Fruit fly (Drosophila melanogaster) whole organism, embryonic: ENCODE data around the gene CG32333.

Experiments
- B-H2 ChIP-seq: fragments of 200-800 bp; sonication (Bioruptor generic); optimal IDR thresholded peaks from 2 replicates; lab custom pipeline; 2018; ENCODE audit warnings: missing biosample characterization, mild to moderate bottlenecking, missing genetic modification characterization
- CG1024 ChIP-seq: fragments of 200-800 bp; sonication (Bioruptor generic); IDR thresholded peaks from 2 replicates; pipeline ENCODE4 v1.3.6; 2022; ENCODE audit warnings: missing biosample characterization, missing genetic modification characterization
- CG11093 ChIP-seq: fragments of 200-800 bp; sonication (Bioruptor generic); IDR thresholded peaks from 3 replicates; pipeline ENCODE4 v1.3.6; 2022; ENCODE audit warnings: missing biosample characterization, missing genetic modification characterization
- CG11247 ChIP-seq: fragments of 200-800 bp; sonication (Bioruptor generic); IDR thresholded peaks from 2 replicates; pipeline ENCODE4 v1.3.6; 2022; ENCODE audit warnings: missing biosample characterization, missing genetic modification characterization
- CG11723 ChIP-seq: fragments of 200-800 bp; sonication (Bioruptor generic); optimal IDR thresholded peaks from 2 replicates; lab custom pipeline; 2017; ENCODE audit warnings: missing biosample characterization, mild to moderate bottlenecking, missing genetic modification characterization
- CG12071 ChIP-seq: fragments of 200-800 bp; sonication (Bioruptor generic); optimal IDR thresholded peaks from 3 replicates; lab custom pipeline; 2018; ENCODE audit warnings: missing biosample characterization, mild to moderate bottlenecking, missing genetic modification characterization
- CG12391 ChIP-seq: fragments of 200-800 bp; sonication (Bioruptor generic); optimal IDR thresholded peaks from 3 replicates; lab custom pipeline; 2018; ENCODE audit warnings: missing biosample characterization, mild to moderate bottlenecking, missing genetic modification characterization, moderate library complexity
- CG12744 ChIP-seq: fragments of 200-800 bp; sonication (Bioruptor generic); optimal IDR thresholded peaks from 2 replicates; lab custom pipeline; 2016; ENCODE audit warnings: missing biosample characterization, missing genetic modification characterization
- CG13894 ChIP-seq: fragments of 200-800 bp; sonication (Bioruptor generic); optimal IDR thresholded peaks from 3 replicates; lab custom pipeline; 2018; ENCODE audit warnings: missing biosample characterization, mild to moderate bottlenecking, missing genetic modification characterization, moderate library complexity
- CG17612 ChIP-seq: fragments of 200-800 bp; sonication (Bioruptor generic); IDR thresholded peaks from 2 replicates; pipeline ENCODE4 v1.3.6; 2022; ENCODE audit warnings: missing biosample characterization, missing genetic modification characterization
- CG17912 ChIP-seq: fragments of 200-800 bp; sonication (Bioruptor generic); optimal IDR thresholded peaks from 2 replicates; lab custom pipeline; 2018; ENCODE audit warnings: missing biosample characterization, mild to moderate bottlenecking, missing genetic modification characterization
- CG32767 ChIP-seq: fragments of 200-800 bp; sonication (Bioruptor generic); IDR thresholded peaks from 2 replicates; pipeline ENCODE4 v1.3.6; 2022; ENCODE audit warnings: missing biosample characterization, missing genetic modification characterization
- CG3838 ChIP-seq: fragments of 200-800 bp; sonication (Bioruptor generic); optimal IDR thresholded peaks from 3 replicates; lab custom pipeline; 2016; ENCODE audit warnings: missing biosample characterization, missing genetic modification characterization
- CG4404 ChIP-seq: fragments of 200-800 bp; sonication (Bioruptor generic); IDR thresholded peaks from 2 replicates; pipeline ENCODE4 v1.3.6; 2022; ENCODE audit warnings: missing biosample characterization, missing genetic modification characterization
- CG4854 ChIP-seq: fragments of 200-800 bp; sonication (Bioruptor generic); optimal IDR thresholded peaks from 2 replicates; lab custom pipeline; 2016; ENCODE audit warnings: missing biosample characterization, missing genetic modification characterization, inconsistent platforms
- CG7963 ChIP-seq: fragments of 200-800 bp; sonication (Bioruptor generic); IDR thresholded peaks from 3 replicates; pipeline ENCODE4 v1.3.6; 2022; ENCODE audit warnings: missing biosample characterization, missing genetic modification characterization; ENCODE audit not compliant: partially characterized antibody
- CG8388 ChIP-seq: fragments of 200-800 bp; sonication (Bioruptor generic); optimal IDR thresholded peaks from 2 replicates; lab custom pipeline; 2019; ENCODE audit warnings: missing biosample characterization, mild to moderate bottlenecking, missing genetic modification characterization, moderate library complexity
- CG9437 ChIP-seq: fragments of 200-800 bp; sonication (Bioruptor generic); optimal IDR thresholded peaks from 2 replicates; lab custom pipeline; 2018; ENCODE audit warnings: missing biosample characterization, mild to moderate bottlenecking, missing genetic modification characterization
- CG9609 ChIP-seq: fragments of 200-800 bp; sonication (Bioruptor generic); optimal IDR thresholded peaks from 3 replicates; lab custom pipeline; 2016; ENCODE audit warnings: missing biosample characterization, missing genetic modification characterization
- CG9932 ChIP-seq: fragments of 200-800 bp; sonication (Bioruptor generic); IDR thresholded peaks from 2 replicates; pipeline ENCODE4 v1.3.6; 2022; ENCODE audit warnings: missing biosample characterization, missing genetic modification characterization
- Dek ChIP-seq: fragments of 200-800 bp; sonication (Bioruptor generic); optimal IDR thresholded peaks from 3 replicates; lab custom pipeline; 2019; ENCODE audit warnings: missing biosample characterization, mild to moderate bottlenecking, missing genetic modification characterization, moderate library complexity
- Dfd ChIP-seq, 2 experiments: fragments of >200 bp; optimal IDR thresholded peaks; 2 replicates each; lab custom pipeline; 2017; ENCODE audit warnings: missing biosample characterization in 2 of 2, missing genetic modification characterization in 2 of 2
- Dp ChIP-seq: fragments of 200-800 bp; sonication (Bioruptor generic); optimal IDR thresholded peaks from 2 replicates; lab custom pipeline; 2018; ENCODE audit warnings: missing biosample characterization, mild to moderate bottlenecking, missing genetic modification characterization, moderate library complexity
- E2f1 ChIP-seq: fragments of 200-800 bp; sonication (Bioruptor generic); IDR thresholded peaks from 2 replicates; pipeline ENCODE4 v1.3.6; 2022; ENCODE audit warnings: missing biosample characterization, missing genetic modification characterization
- ERR ChIP-seq: fragments of 200-800 bp; sonication (Bioruptor generic); optimal IDR thresholded peaks from 2 replicates; lab custom pipeline; 2016; ENCODE audit warnings: missing biosample characterization, missing genetic modification characterization
- HHEX ChIP-seq: fragments of 200-800 bp; sonication (Bioruptor generic); optimal IDR thresholded peaks from 3 replicates; lab custom pipeline; 2017; ENCODE audit warnings: missing biosample characterization, mild to moderate bottlenecking, missing genetic modification characterization, missing genetic modification reagents
- HLHmδ ChIP-seq: fragments of 200-800 bp; sonication (Bioruptor generic); optimal IDR thresholded peaks from 2 replicates; lab custom pipeline; 2018; ENCODE audit warnings: missing biosample characterization, mild to moderate bottlenecking, missing genetic modification characterization, moderate library complexity
- Hand ChIP-seq: fragments of 200-800 bp; sonication (Bioruptor generic); optimal IDR thresholded peaks from 2 replicates; lab custom pipeline; 2017; ENCODE audit warnings: mild to moderate bottlenecking, missing biosample characterization, missing genetic modification reagents, missing genetic modification characterization
- Lhr ChIP-seq: fragments of 200-800 bp; sonication (Bioruptor generic); optimal IDR thresholded peaks from 3 replicates; lab custom pipeline; 2017; ENCODE audit warnings: mild to moderate bottlenecking, missing biosample characterization, missing genetic modification reagents, missing genetic modification characterization
- Mes4 ChIP-seq: fragments of 200-800 bp; sonication (Bioruptor generic); optimal IDR thresholded peaks from 2 replicates; lab custom pipeline; 2016; ENCODE audit warnings: missing biosample characterization, missing genetic modification characterization
- Pdp1 ChIP-seq, 2 experiments: fragments of 200-800 bp; sonication (Bioruptor generic); optimal IDR thresholded peaks; 3 replicates each; lab custom pipeline; 2016; ENCODE audit warnings: missing biosample characterization in 2 of 2, missing genetic modification characterization in 2 of 2, mild to moderate bottlenecking in 1 of 2, moderate library complexity in 1 of 2
- Vsx1 ChIP-seq: fragments of 200-800 bp; sonication (Bioruptor generic); optimal IDR thresholded peaks from 2 replicates; lab custom pipeline; 2017; ENCODE audit warnings: missing biosample characterization, mild to moderate bottlenecking, missing genetic modification characterization, missing genetic modification reagents
- aop ChIP-seq: fragments of 200-800 bp; sonication (Bioruptor generic); IDR thresholded peaks from 2 replicates; pipeline ENCODE4 v1.3.6; 2022; ENCODE audit warnings: missing biosample characterization, missing genetic modification characterization
- ash1 ChIP-seq: fragments of 200-800 bp; sonication (Bioruptor generic); optimal IDR thresholded peaks from 2 replicates; lab custom pipeline; 2018; ENCODE audit warnings: missing biosample characterization, mild to moderate bottlenecking, missing genetic modification characterization
- chm ChIP-seq: fragments of 200-800 bp; sonication (Bioruptor generic); IDR thresholded peaks from 2 replicates; pipeline ENCODE4 v1.3.6; 2022; ENCODE audit warnings: missing biosample characterization, missing genetic modification characterization
- crc ChIP-seq: fragments of 200-800 bp; sonication (Bioruptor generic); optimal IDR thresholded peaks from 2 replicates; lab custom pipeline; 2016; ENCODE audit warnings: missing biosample characterization, missing genetic modification characterization
- fd3F ChIP-seq: fragments of 200-800 bp; sonication (Bioruptor generic); optimal IDR thresholded peaks from 2 replicates; lab custom pipeline; 2018; ENCODE audit warnings: missing biosample characterization, mild to moderate bottlenecking, missing genetic modification characterization, moderate library complexity
- hb ChIP-seq: fragments of 200-800 bp; sonication (Bioruptor generic); IDR thresholded peaks from 3 replicates; pipeline ENCODE4 v1.3.6; 2022; ENCODE audit warnings: missing biosample characterization, missing genetic modification characterization; ENCODE audit not compliant: partially characterized antibody
- insv ChIP-seq, 2 experiments: fragments of 200-800 bp; sonication (Bioruptor generic); optimal IDR thresholded peaks; 3 replicates each; lab custom pipeline; 2016 to 2018; ENCODE audit warnings: missing biosample characterization in 2 of 2, missing genetic modification characterization in 2 of 2
- lov ChIP-seq, 2 experiments: fragments of 200-800 bp in 1 of 2; fragments of >200 bp in 1 of 2; sonication (Bioruptor generic) in 1 of 2; IDR thresholded peaks in 1 of 2; optimal IDR thresholded peaks in 1 of 2; 2 replicates in 1 of 2; 3 replicates in 1 of 2; pipeline versions ENCODE4 v1.3.6 to Lab custom; 2017 to 2022; ENCODE audit warnings: missing biosample characterization in 1 of 2, missing genetic modification characterization in 1 of 2
- sens-2 ChIP-seq: fragments of 200-800 bp; sonication (Bioruptor generic); IDR thresholded peaks from 2 replicates; pipeline ENCODE4 v1.3.6; 2022; ENCODE audit warnings: missing biosample characterization, missing genetic modification characterization
- sqz ChIP-seq: fragments of 200-800 bp; sonication (Bioruptor generic); optimal IDR thresholded peaks from 3 replicates; lab custom pipeline; 2018; ENCODE audit warnings: missing biosample characterization, mild to moderate bottlenecking, missing genetic modification characterization
- stc ChIP-seq: fragments of 200-800 bp; sonication (Bioruptor generic); IDR thresholded peaks from 2 replicates; pipeline ENCODE4 v1.3.6; 2022; ENCODE audit warnings: missing biosample characterization, missing genetic modification characterization
- sug ChIP-seq: fragments of 200-800 bp; optimal IDR thresholded peaks from 2 replicates; lab custom pipeline; 2019; ENCODE audit warnings: missing biosample characterization, mild to moderate bottlenecking, missing genetic modification characterization, moderate library complexity
- vfl ChIP-seq: fragments of 200-800 bp; sonication (Bioruptor generic); optimal IDR thresholded peaks from 2 replicates; lab custom pipeline; 2016; ENCODE audit warnings: missing biosample characterization, missing genetic modification characterization
- wor ChIP-seq: fragments of 200-800 bp; sonication (Bioruptor generic); IDR thresholded peaks from 2 replicates; pipeline ENCODE4 v1.3.6; 2022; ENCODE audit warnings: missing biosample characterization, missing genetic modification characterization
- zf30C ChIP-seq: fragments of 200-800 bp; sonication (Bioruptor generic); optimal IDR thresholded peaks from 3 replicates; lab custom pipeline; 2018; ENCODE audit warnings: missing biosample characterization, mild to moderate bottlenecking, missing genetic modification characterization

The CG32333 gene

DNA sequence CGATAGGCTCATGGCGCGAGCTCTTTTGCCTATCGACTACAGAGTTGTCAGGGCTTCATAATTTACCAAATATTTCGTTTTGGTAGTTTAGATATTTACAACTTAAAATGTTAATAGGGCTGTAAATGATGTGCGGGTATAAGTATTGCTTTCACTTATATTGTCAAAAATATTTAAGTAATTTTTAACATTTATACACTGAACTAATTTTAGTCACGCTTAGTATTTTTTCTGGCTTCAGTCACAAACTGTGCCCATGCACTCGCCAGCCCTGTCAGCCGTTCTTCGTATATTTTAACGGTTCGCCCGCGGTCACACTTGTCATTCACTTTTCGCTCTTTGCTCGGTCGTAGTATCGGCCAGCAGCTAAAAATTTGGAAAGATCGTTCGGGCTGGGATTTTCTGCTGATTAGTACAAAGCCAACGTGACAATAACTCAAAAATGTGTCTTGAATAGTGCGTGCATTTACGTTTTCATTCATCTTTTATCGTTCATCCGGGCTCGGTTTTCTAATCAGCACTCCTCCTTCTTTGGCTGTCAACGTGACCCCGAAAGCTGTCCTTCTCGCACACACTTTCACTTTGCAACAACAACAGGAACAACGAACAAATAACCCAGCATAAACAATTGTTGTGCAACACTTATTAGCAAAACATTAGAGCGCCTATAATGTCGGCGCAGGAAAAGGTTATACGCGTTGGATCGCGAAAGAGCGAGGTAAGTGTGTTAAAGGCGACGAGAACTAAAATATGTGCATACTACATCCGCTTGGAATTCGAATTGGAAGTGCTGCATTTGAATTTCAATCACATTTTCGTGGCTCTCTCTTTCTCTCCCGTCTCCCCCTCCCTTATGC, 59.0 kb downstream of the CG32333 start, which contains the start of the genes Hmbs and CG2211:
Gene Hmbs, plus strand, starts transcription at position 319 of the 857 bp plus-strand sequence.
Gene CG2211, minus strand, starts transcription at position 789 of the 857 bp plus-strand sequence.
- TF ChIP-seq aop (peak; percentile 74), CG3838 (GFP tag; lab: Kevin White, UChicago) (peak; percentile 78), Pdp1 (GFP tag; optimal IDR thresholded peaks at IDR 0.05; lab: Kevin White, UChicago) (peak in 1 of 2 experiments; percentile 88), CG1024 (peak; percentile 75), CG4854 (GFP tag; lab: Kevin White, UChicago) (peak; percentile 86), vfl (GFP tag; lab: Kevin White, UChicago) (peak; percentile 85), CG32767 (GFP tag; lab: Robert Waterston, UW) (peak; percentile 68; the same call in 1 of the 2 replicates), wor (peak; percentile 58; the same call in 1 of the 2 replicates), Dp (GFP tag; lab: Kevin White, UChicago) (peak; percentile 62), CG17612 (GFP tag; lab: Robert Waterston, UW) (peak; percentile 59; the same call in 1 of the 2 replicates), CG11723 (peak; percentile 68), ERR (GFP tag; lab: Kevin White, UChicago) (peak; percentile 73), fd3F (GFP tag; lab: Kevin White, UChicago) (peak; percentile 69), B-H2 (GFP tag; lab: Kevin White, UChicago) (peak; percentile 90), CG9437 (GFP tag; lab: Kevin White, UChicago) (peak; percentile 34), sens-2 (GFP tag; lab: Robert Waterston, UW) (peak; percentile 74), CG8388 (GFP tag; lab: Kevin White, UChicago) (peak; percentile 65), CG9609 (GFP tag; lab: Kevin White, UChicago) (peak; percentile 89), Hand (peak; percentile 23), CG11247 (GFP tag; lab: Robert Waterston, UW) (peak; percentile 85), CG4404 (GFP tag; lab: Robert Waterston, UW) (peak; percentile 78), stc (GFP tag; lab: Robert Waterston, UW) (peak; percentile 75), hb (GFP tag; lab: Robert Waterston, UW) (no peak), E2f1 (GFP tag; lab: Robert Waterston, UW) (peak; percentile 79), sqz (no peak), Lhr (GFP tag; lab: Kevin White, UChicago) (peak; percentile 80), Mes4 (peak; percentile 87), insv (GFP tag; optimal IDR thresholded peaks at IDR 0.05; lab: Kevin White, UChicago) (peak; percentile 38 to 93), crc (peak; percentile 76), Dek (tag; lab: Kevin White, UChicago) (peak; percentile 78), CG12391 (peak; percentile 94), CG11093 (GFP tag; lab: Robert Waterston, UW) (peak; percentile 76; the same call in 2 of the 3 replicates), CG17912 (no peak), ash1 (GFP tag; lab: Kevin White, UChicago) (peak; percentile 17), Vsx1 (GFP tag; lab: Kevin White, UChicago) (peak; percentile 23), CG9932 (peak; percentile 94), HHEX (GFP tag; lab: Kevin White, UChicago) (peak; percentile 72), Dfd (GFP tag; optimal IDR thresholded peaks at IDR 0.05; lab: Kevin White, UChicago) (no peak), lov (optimal IDR thresholded peaks at IDR 0.05; lab: Kevin White, UChicago) (no peak), lov (GFP tag; IDR thresholded peaks at IDR 0.05; lab: Robert Waterston, UW) (peak; percentile 65; the same call in 1 of the 3 replicates), CG7963 (GFP tag; lab: Robert Waterston, UW) (no peak), CG12744 (GFP tag; lab: Kevin White, UChicago) (peak; percentile 85), HLHmδ (GFP tag; lab: Kevin White, UChicago) (peak; percentile 65), CG12071 (GFP tag; lab: Kevin White, UChicago) (peak; percentile 52), chm (GFP tag; lab: Robert Waterston, UW) (peak; percentile 83), zf30C (GFP tag; lab: Kevin White, UChicago) (no peak), CG13894 (peak; percentile 92), sug (tag; lab: Kevin White, UChicago) (peak; percentile 89)
